Worm (Caenorhabditis elegans) whole organism, L1 larva: ENCODE measurements around the gene C01B10.6.

Experiments used
- ets-5 ChIP-seq: fragments of 200-800 bp; sonication (Bioruptor generic); IDR thresholded peaks from 2 replicates; pipeline ENCODE4 v1.3.6; 2022; ENCODE audit warnings: missing genetic modification characterization, missing compliant biosample characterization
- jun-1 ChIP-seq: fragments of 150-350 bp; optimal IDR thresholded peaks from 2 replicates; lab custom pipeline; 2014; ENCODE audit warnings: missing biosample characterization, missing genetic modification reagents, missing genetic modification characterization
- mef-2 ChIP-seq: fragments of 150-350 bp; optimal IDR thresholded peaks from 2 replicates; lab custom pipeline; 2014; ENCODE audit warnings: missing biosample characterization, missing genetic modification characterization
- nhr-12 ChIP-seq: sonication (generic microtip); optimal IDR thresholded peaks from 2 replicates; lab custom pipeline; 2017; ENCODE audit warnings: missing biosample characterization, missing genetic modification characterization
- nhr-237 ChIP-seq: fragments of 150-350 bp; optimal IDR thresholded peaks from 2 replicates; lab custom pipeline; 2014; ENCODE audit warnings: missing biosample characterization, missing genetic modification characterization
- unc-62 ChIP-seq: fragments of 150-350 bp; optimal IDR thresholded peaks from 2 replicates; lab custom pipeline; 2014; ENCODE audit warnings: missing biosample characterization, missing genetic modification reagents, missing genetic modification characterization
- vab-15 ChIP-seq: sonication (generic microtip); optimal IDR thresholded peaks from 2 replicates; lab custom pipeline; 2017; ENCODE audit warnings: missing genotype, mild to moderate bottlenecking, missing genetic modification characterization, missing compliant biosample characterization

DNA sequence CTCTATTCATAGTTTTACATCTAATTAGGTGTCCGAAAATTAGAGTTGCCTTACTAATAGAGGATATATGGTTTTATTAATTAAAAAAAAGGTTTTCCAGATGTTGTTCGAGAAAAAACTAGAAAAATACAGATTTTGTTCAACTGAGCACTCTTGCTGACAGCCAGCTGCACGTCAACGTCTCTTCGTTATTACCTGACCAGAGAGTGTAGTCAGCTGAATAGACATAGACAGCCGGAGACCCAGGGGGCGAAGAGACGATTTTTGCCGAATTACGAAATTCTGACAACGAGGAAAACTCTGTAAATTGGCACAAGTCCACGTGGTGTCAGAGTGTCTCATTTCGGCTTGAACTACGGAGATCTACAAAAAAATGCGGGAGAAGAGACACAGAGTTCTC, 21.4 kb upstream of the C01B10.6 start:
- no peak for TF ChIP-seq nhr-237 (tag; lab: Kevin White, UChicago)
- TF ChIP-seq nhr-12, result no peak
- TF ChIP-seq unc-62 (GFP tag; lab: Kevin White, UChicago), result no peak
- TF ChIP-seq ets-5, result no peak
- no peak for TF ChIP-seq vab-15 (tag; lab: Kevin White, UChicago)
- TF ChIP-seq mef-2, result no peak
- no peak for TF ChIP-seq jun-1 (tag; lab: Kevin White, UChicago)
